Worm (Caenorhabditis elegans): ENCODE data around the gene dhs-5.

DNA sequence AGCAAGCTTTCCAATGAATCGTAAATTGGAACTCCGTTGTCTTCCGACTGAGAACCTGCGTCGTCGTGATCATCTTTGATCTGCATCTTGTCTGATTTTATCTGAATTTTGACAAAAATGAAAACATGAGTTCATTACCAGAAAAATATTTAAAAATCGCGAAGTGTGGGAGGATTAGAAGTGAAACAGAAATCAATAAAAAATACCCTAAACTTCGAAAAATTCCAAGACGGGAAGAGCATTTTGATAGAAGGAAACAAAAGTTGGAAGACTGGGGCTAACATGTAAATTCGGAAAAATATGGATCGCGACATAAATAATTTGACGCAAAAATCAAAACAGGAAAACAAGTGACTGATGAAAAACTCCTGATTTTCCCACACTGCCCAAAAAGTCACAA lies 28.0 kb upstream of the dhs-5 start, which contains the start of gene F07F6.8:
- TF ChIP-seq ceh-58 (GFP tag; IDR thresholded peaks at IDR 0.05) (no peak), F49E8.2 (tag; optimal IDR thresholded peaks at IDR 0.05; ENCODE audit: insufficient read depth) (no peak), lin-26 (GFP tag; IDR thresholded peaks at IDR 0.05) (no peak), somi-1 (GFP tag; optimal IDR thresholded peaks at IDR 0.05) (no peak), cebp-2 (GFP tag; IDR thresholded peaks at IDR 0.05) (no peak), ceh-40 (GFP tag; IDR thresholded peaks at IDR 0.05) (no peak), repo-1 (tag; optimal IDR thresholded peaks at IDR 0.05) (peak; percentile 16), K11D2.4 (GFP tag; IDR thresholded peaks at IDR 0.05) (no peak), ama-1 (optimal IDR thresholded peaks at IDR 0.05) (no peak), ama-1 (GFP tag; optimal IDR thresholded peaks at IDR 0.05) (no peak), efl-1 (GFP tag; optimal IDR thresholded peaks at IDR 0.05) (no peak), mel-28 (tag; optimal IDR thresholded peaks at IDR 0.05; ENCODE audit: borderline replicate concordance) (no peak), C06A6.2 (GFP tag; conservative IDR thresholded peaks at IDR 0.05) (no peak), ztf-3 (GFP tag; optimal IDR thresholded peaks at IDR 0.05) (no peak), fkh-3 (tag; optimal IDR thresholded peaks at IDR 0.05) (no peak)
